Worm (Caenorhabditis elegans): ENCODE results near the gene T19C3.2.

- no peak for TF ChIP-seq ztf-4 (tag; optimal IDR thresholded peaks at IDR 0.05)
- no peak for TF ChIP-seq lin-39 (tag; optimal IDR thresholded peaks at IDR 0.05)
- no peak for TF ChIP-seq elt-1 (tag; optimal IDR thresholded peaks at IDR 0.05)
- TF ChIP-seq ztf-11 (tag; optimal IDR thresholded peaks at IDR 0.05), result no peak
- no peak for TF ChIP-seq nhr-77 (tag; optimal IDR thresholded peaks at IDR 0.05)
- no peak for TF ChIP-seq fos-1 (tag; optimal IDR thresholded peaks at IDR 0.05)
- TF ChIP-seq aly-2 (tag; optimal IDR thresholded peaks at IDR 0.05), result no peak
- no peak for TF ChIP-seq unc-62 (GFP tag; optimal IDR thresholded peaks at IDR 0.05)
- TF ChIP-seq ZK546.5 (tag; optimal IDR thresholded peaks at IDR 0.05), result no peak
These were observed 18.7 kb upstream of the T19C3.2 start, which contains the start of gene T19C3.7 for ce11 chrIII:636067-636466.
